Worm (Caenorhabditis elegans): ENCODE results near the gene H01M10.2.

DNA sequence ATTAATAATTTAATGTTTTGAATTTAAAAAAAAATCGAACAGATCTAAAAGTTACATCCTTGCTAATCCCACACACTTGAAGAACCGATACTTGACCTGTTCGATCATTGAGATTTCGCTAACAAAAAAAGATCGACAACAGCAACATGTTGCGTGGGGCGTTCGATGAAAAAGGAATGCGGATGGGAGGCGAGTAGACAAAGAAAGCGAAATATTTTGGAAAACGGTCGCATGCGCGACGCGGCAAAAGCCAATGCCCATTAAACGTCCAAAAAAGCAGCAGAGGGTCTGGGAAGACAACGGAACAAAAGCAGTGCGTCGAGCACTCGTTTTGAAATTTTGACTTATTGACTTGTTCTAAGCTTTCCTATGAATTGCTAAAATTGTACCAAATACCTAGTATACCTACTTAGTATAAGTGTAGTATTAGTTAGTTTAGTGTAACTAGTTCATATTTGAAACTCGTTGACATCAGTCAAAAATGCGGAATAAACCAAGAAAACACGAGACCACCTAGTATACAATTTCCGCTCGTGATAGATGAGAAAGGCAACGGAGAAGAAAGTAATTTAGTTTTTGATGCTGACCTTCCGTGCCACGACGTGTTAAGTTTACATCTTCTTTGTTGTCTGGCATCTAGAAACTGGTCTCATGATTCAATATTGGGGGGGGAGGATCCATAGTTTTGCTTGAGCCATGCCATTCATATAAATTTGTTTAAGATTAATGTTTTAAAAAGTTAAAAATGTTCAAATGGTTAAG is 3.5 kb downstream of the H01M10.2 start:
- TF ChIP-seq sdz-38 (tag; optimal IDR thresholded peaks at IDR 0.05) (no peak), F57A8.1 (GFP tag; optimal IDR thresholded peaks at IDR 0.05) (no peak), somi-1 (GFP tag; optimal IDR thresholded peaks at IDR 0.05) (no peak), Y53G8AR.9 (GFP tag; conservative IDR thresholded peaks at IDR 0.05) (no peak), ztf-22 (GFP tag; optimal IDR thresholded peaks at IDR 0.05) (no peak), hsf-1 (GFP tag; IDR thresholded peaks at IDR 0.05) (no peak), rec-8 (tag; optimal IDR thresholded peaks at IDR 0.05) (no peak)
